ENCODE assay signal across 1 fruit fly cellular context in the genomic region with DNA sequence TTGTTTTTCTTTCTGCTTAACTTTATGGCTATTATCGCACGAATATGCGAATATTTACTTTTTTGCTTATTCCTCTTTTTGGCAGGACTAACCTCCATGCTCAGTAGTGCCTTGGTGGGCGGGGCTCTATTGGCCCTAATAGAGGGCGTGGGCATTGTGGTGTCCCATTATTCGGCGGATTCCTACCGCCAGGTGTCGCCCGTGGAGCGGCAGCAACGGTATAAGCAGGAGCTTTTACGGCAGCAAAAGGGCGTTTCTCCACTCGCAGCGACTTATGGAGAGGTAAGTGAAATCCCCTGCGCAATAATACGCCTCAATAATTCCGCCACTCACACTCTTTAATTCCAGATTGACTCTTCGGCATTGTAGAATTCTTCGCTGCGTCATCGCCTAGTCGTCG.
TF ChIP-seq lines count a peak whose summit lies in the region.

No protein-coding gene starts in this region.

TF ChIP-seq in whole organism, embryonic, 481 proteins besides CTCF, POLR2A, EP300 and RAD21 (continued from another document and continues in another):
- peak; percentile 42 for TF ChIP-seq wek (GFP tag; optimal IDR thresholded peaks at IDR 0.05; lab: Kevin White, UChicago)
- peak in 1 of 2 experiments; percentile 27 for TF ChIP-seq dpn (GFP tag; optimal IDR thresholded peaks at IDR 0.05; lab: Kevin White, UChicago)
- no peak for TF ChIP-seq prd (optimal IDR thresholded peaks at IDR 0.05; lab: Kevin White, UChicago)
- TF ChIP-seq prd (GFP tag; IDR thresholded peaks at IDR 0.05; lab: Robert Waterston, UW): 0 out of 3 replicates have a peak, but pooled peaks have one; percentile 21
- no peak for TF ChIP-seq CG7745 (tag; optimal IDR thresholded peaks at IDR 0.05; lab: Kevin White, UChicago)
- TF ChIP-seq ATbp (GFP tag; optimal IDR thresholded peaks at IDR 0.05; lab: Kevin White, UChicago): peak; percentile 56
- no peak for TF ChIP-seq CG15479 (GFP tag; optimal IDR thresholded peaks at IDR 0.05; lab: Kevin White, UChicago)
- peak; percentile 6 for TF ChIP-seq Antp (GFP tag; optimal IDR thresholded peaks at IDR 0.05; lab: Kevin White, UChicago)
- TF ChIP-seq kah (GFP tag; optimal IDR thresholded peaks at IDR 0.05; lab: Kevin White, UChicago): peak; percentile 34
- peak; percentile 26; the same call in 1 of the 2 replicates for TF ChIP-seq ranshi (GFP tag; IDR thresholded peaks at IDR 0.05; lab: Robert Waterston, UW)
- TF ChIP-seq CG13424 (tag; optimal IDR thresholded peaks at IDR 0.05; lab: Kevin White, UChicago): peak; percentile 19
- TF ChIP-seq Dek (tag; optimal IDR thresholded peaks at IDR 0.05; lab: Kevin White, UChicago): no peak
- TF ChIP-seq tin (GFP tag; optimal IDR thresholded peaks at IDR 0.05; lab: Kevin White, UChicago): peak; percentile 51
- TF ChIP-seq CG1792 (GFP tag; optimal IDR thresholded peaks at IDR 0.05; lab: Kevin White, UChicago): no peak
- TF ChIP-seq jumu (GFP tag; optimal IDR thresholded peaks at IDR 0.05; lab: Kevin White, UChicago): peak; percentile 6
- TF ChIP-seq Eip74EF (GFP tag; optimal IDR thresholded peaks at IDR 0.05; lab: Kevin White, UChicago): no peak
- TF ChIP-seq CG15514 (GFP tag; optimal IDR thresholded peaks at IDR 0.05; lab: Kevin White, UChicago): peak; percentile 28
- TF ChIP-seq grau (tag; optimal IDR thresholded peaks at IDR 0.05; lab: Kevin White, UChicago): peak; percentile 10
- peak; percentile 29 for TF ChIP-seq CG17385 (GFP tag; optimal IDR thresholded peaks at IDR 0.05; lab: Kevin White, UChicago)
- TF ChIP-seq Dref (GFP tag; IDR thresholded peaks at IDR 0.05; lab: Robert Waterston, UW): no peak
- no peak for TF ChIP-seq br (optimal IDR thresholded peaks at IDR 0.05; lab: Kevin White, UChicago)
- TF ChIP-seq Mad (GFP tag; optimal IDR thresholded peaks at IDR 0.05; lab: Kevin White, UChicago): peak; percentile 15
- peak; percentile 26 for TF ChIP-seq CG1603 (tag; optimal IDR thresholded peaks at IDR 0.05; lab: Kevin White, UChicago)
- TF ChIP-seq MBD-R2 (GFP tag; IDR thresholded peaks at IDR 0.05; lab: Robert Waterston, UW): 0 out of 2 replicates have a peak, but pooled peaks have one; percentile 22
- no peak for TF ChIP-seq wdn (GFP tag; IDR thresholded peaks at IDR 0.05; lab: Robert Waterston, UW)
- TF ChIP-seq CG2678 (tag; optimal IDR thresholded peaks at IDR 0.05; lab: Kevin White, UChicago): peak; percentile 13
- peak; percentile 49 for TF ChIP-seq NfI (GFP tag; optimal IDR thresholded peaks at IDR 0.05; lab: Kevin White, UChicago)
- TF ChIP-seq ken (GFP tag; IDR thresholded peaks at IDR 0.05; lab: Robert Waterston, UW): 0 out of 3 replicates have a peak, but pooled peaks have one; percentile 43
- TF ChIP-seq Trl (optimal IDR thresholded peaks at IDR 0.05; lab: Kevin White, UChicago): no peak
- TF ChIP-seq Trl (GFP tag; optimal IDR thresholded peaks at IDR 0.05; lab: Kevin White, UChicago): peak; percentile 45
- TF ChIP-seq Chrac-16 (GFP tag; optimal IDR thresholded peaks at IDR 0.05; lab: Kevin White, UChicago): peak; percentile 24
- no peak for TF ChIP-seq HmgZ (tag; optimal IDR thresholded peaks at IDR 0.05; lab: Kevin White, UChicago)
- TF ChIP-seq Rfx (GFP tag; IDR thresholded peaks at IDR 0.05; lab: Robert Waterston, UW): peak; percentile 45
- TF ChIP-seq CG2199 (GFP tag; IDR thresholded peaks at IDR 0.05; lab: Robert Waterston, UW): peak; percentile 35; the same call in 1 of the 3 replicates
- peak; percentile 61; the same call in 1 of the 3 replicates for TF ChIP-seq zfh1 (GFP tag; IDR thresholded peaks at IDR 0.05; lab: Robert Waterston, UW)
- no peak for TF ChIP-seq gsb-n (tag; optimal IDR thresholded peaks at IDR 0.05; lab: Kevin White, UChicago)
- TF ChIP-seq mirr (GFP tag; optimal IDR thresholded peaks at IDR 0.05; lab: Kevin White, UChicago): peak; percentile 53
- no peak for TF ChIP-seq Bgb (GFP tag; IDR thresholded peaks at IDR 0.05; lab: Robert Waterston, UW; ENCODE audit: partially characterized antibody)
- TF ChIP-seq CG32532 (GFP tag; IDR thresholded peaks at IDR 0.05; lab: Robert Waterston, UW): peak; percentile 59; the same call in 1 of the 2 replicates
- TF ChIP-seq Xbp1 (GFP tag; optimal IDR thresholded peaks at IDR 0.05; lab: Kevin White, UChicago): peak; percentile 19
- TF ChIP-seq CG11247 (GFP tag; IDR thresholded peaks at IDR 0.05; lab: Robert Waterston, UW): peak; percentile 60
- 0 out of 3 replicates have a peak, but pooled peaks have one; percentile 22 for TF ChIP-seq H15 (GFP tag; IDR thresholded peaks at IDR 0.05; lab: Robert Waterston, UW)
- peak; percentile 15 for TF ChIP-seq kni (GFP tag; optimal IDR thresholded peaks at IDR 0.05; lab: Kevin White, UChicago)
- no peak for TF ChIP-seq CG8281 (tag; optimal IDR thresholded peaks at IDR 0.05; lab: Kevin White, UChicago)
- peak; percentile 13; the same call in 1 of the 4 replicates for TF ChIP-seq Gug (GFP tag; IDR thresholded peaks at IDR 0.05; lab: Robert Waterston, UW)
- peak; percentile 34 for TF ChIP-seq Mes4 (GFP tag; optimal IDR thresholded peaks at IDR 0.05; lab: Kevin White, UChicago)
- TF ChIP-seq CG7786 (GFP tag; optimal IDR thresholded peaks at IDR 0.05; lab: Kevin White, UChicago): no peak
- no peak for TF ChIP-seq CG7928 (GFP tag; optimal IDR thresholded peaks at IDR 0.05; lab: Kevin White, UChicago)
- TF ChIP-seq CG15269 (tag; optimal IDR thresholded peaks at IDR 0.05; lab: Kevin White, UChicago): peak; percentile 30
- peak; percentile 10 for TF ChIP-seq nom (GFP tag; optimal IDR thresholded peaks at IDR 0.05; lab: Kevin White, UChicago)
- TF ChIP-seq CG9817 (tag; optimal IDR thresholded peaks at IDR 0.05; lab: Kevin White, UChicago): no peak
- peak; percentile 63 for TF ChIP-seq onecut (GFP tag; IDR thresholded peaks at IDR 0.05; lab: Robert Waterston, UW)
- TF ChIP-seq CG11093 (GFP tag; IDR thresholded peaks at IDR 0.05; lab: Robert Waterston, UW): no peak
- TF ChIP-seq HLHmδ (GFP tag; optimal IDR thresholded peaks at IDR 0.05; lab: Kevin White, UChicago): peak; percentile 65
- no peak for TF ChIP-seq CG3726 (GFP tag; IDR thresholded peaks at IDR 0.05; lab: Robert Waterston, UW)
- no peak for TF ChIP-seq CG31441 (GFP tag; IDR thresholded peaks at IDR 0.05; lab: Robert Waterston, UW)
- TF ChIP-seq CG16813 (GFP tag; IDR thresholded peaks at IDR 0.05; lab: Robert Waterston, UW; ENCODE audit: partially characterized antibody): no peak
- no peak for TF ChIP-seq corto (GFP tag; optimal IDR thresholded peaks at IDR 0.05; lab: Kevin White, UChicago)
- TF ChIP-seq esg (GFP tag; conservative IDR thresholded peaks at IDR 0.05; lab: Robert Waterston, UW): 0 out of 2 replicates have a peak, but pooled peaks have one; percentile 10
- TF ChIP-seq CG13624 (GFP tag; optimal IDR thresholded peaks at IDR 0.05; lab: Kevin White, UChicago): peak; percentile 14
- TF ChIP-seq CG17359 (tag; optimal IDR thresholded peaks at IDR 0.05; lab: Kevin White, UChicago): peak; percentile 31
- TF ChIP-seq al (GFP tag; IDR thresholded peaks at IDR 0.05; lab: Robert Waterston, UW): no peak
- TF ChIP-seq Aef1 (GFP tag; IDR thresholded peaks at IDR 0.05; lab: Robert Waterston, UW): no peak
- peak; percentile 12 for TF ChIP-seq unpg (GFP tag; optimal IDR thresholded peaks at IDR 0.05; lab: Kevin White, UChicago)
- TF ChIP-seq sob (GFP tag; IDR thresholded peaks at IDR 0.05; lab: Robert Waterston, UW): 0 out of 2 replicates have a peak, but pooled peaks have one; percentile 54
- TF ChIP-seq emc (GFP tag; optimal IDR thresholded peaks at IDR 0.05; lab: Kevin White, UChicago): peak; percentile 2
- peak; percentile 52 for TF ChIP-seq CG13894 (tag; optimal IDR thresholded peaks at IDR 0.05; lab: Kevin White, UChicago)
- no peak for TF ChIP-seq oc (tag; optimal IDR thresholded peaks at IDR 0.05; lab: Kevin White, UChicago)
- no peak for TF ChIP-seq CG10462 (GFP tag; optimal IDR thresholded peaks at IDR 0.05; lab: Kevin White, UChicago)
- peak; percentile 54 for TF ChIP-seq CG4707 (GFP tag; optimal IDR thresholded peaks at IDR 0.05; lab: Kevin White, UChicago)
- TF ChIP-seq croc (GFP tag; conservative IDR thresholded peaks at IDR 0.05; lab: Robert Waterston, UW): 0 out of 3 replicates have a peak, but pooled peaks have one; percentile 13
- TF ChIP-seq crol (GFP tag; IDR thresholded peaks at IDR 0.05; lab: Robert Waterston, UW): 0 out of 2 replicates have a peak, but pooled peaks have one; percentile 12
- TF ChIP-seq MTF-1 (GFP tag; optimal IDR thresholded peaks at IDR 0.05; lab: Kevin White, UChicago; ENCODE audit: borderline replicate concordance): peak; percentile 41
- TF ChIP-seq zf30C (GFP tag; optimal IDR thresholded peaks at IDR 0.05; lab: Kevin White, UChicago): no peak
- no peak for TF ChIP-seq CG12942 (GFP tag; optimal IDR thresholded peaks at IDR 0.05; lab: Kevin White, UChicago)
- TF ChIP-seq CG12071 (GFP tag; optimal IDR thresholded peaks at IDR 0.05; lab: Kevin White, UChicago): peak; percentile 45
- TF ChIP-seq NFAT (GFP tag; IDR thresholded peaks at IDR 0.05; lab: Robert Waterston, UW): peak; percentile 35; the same call in 1 of the 2 replicates
- peak; percentile 91 for TF ChIP-seq CG3065 (GFP tag; optimal IDR thresholded peaks at IDR 0.05; lab: Kevin White, UChicago)
- TF ChIP-seq CG12391 (tag; optimal IDR thresholded peaks at IDR 0.05; lab: Kevin White, UChicago): no peak
- no peak for TF ChIP-seq NK7.1 (GFP tag; optimal IDR thresholded peaks at IDR 0.05; lab: Kevin White, UChicago)
- peak; percentile 3 for TF ChIP-seq CG30403 (GFP tag; optimal IDR thresholded peaks at IDR 0.05; lab: Kevin White, UChicago)
- no peak for TF ChIP-seq Fer3 (tag; optimal IDR thresholded peaks at IDR 0.05; lab: Kevin White, UChicago)
- peak; percentile 50 for TF ChIP-seq Hmr (GFP tag; optimal IDR thresholded peaks at IDR 0.05; lab: Kevin White, UChicago)
- TF ChIP-seq CG13296 (GFP tag; optimal IDR thresholded peaks at IDR 0.05; lab: Kevin White, UChicago): peak; percentile 15
- no peak for TF ChIP-seq CG3407 (GFP tag; optimal IDR thresholded peaks at IDR 0.05; lab: Kevin White, UChicago)
- TF ChIP-seq fd64A (GFP tag; optimal IDR thresholded peaks at IDR 0.05; lab: Kevin White, UChicago): peak; percentile 8
- TF ChIP-seq CG8290 (GFP tag; optimal IDR thresholded peaks at IDR 0.05; lab: Kevin White, UChicago): peak; percentile 14
- TF ChIP-seq CG8290 (tag; optimal IDR thresholded peaks at IDR 0.05; lab: Kevin White, UChicago): peak in 1 of 2 experiments; percentile 62
- TF ChIP-seq CG42726 (GFP tag; IDR thresholded peaks at IDR 0.05; lab: Robert Waterston, UW; ENCODE audit: partially characterized antibody): peak; percentile 54; the same call in 1 of the 2 replicates
- TF ChIP-seq HLH4C (GFP tag; IDR thresholded peaks at IDR 0.05; lab: Robert Waterston, UW; ENCODE audit: partially characterized antibody): no peak
- 0 out of 2 replicates have a peak, but pooled peaks have one; percentile 12 for TF ChIP-seq CG7372 (GFP tag; IDR thresholded peaks at IDR 0.05; lab: Robert Waterston, UW)
- TF ChIP-seq tio (GFP tag; optimal IDR thresholded peaks at IDR 0.05; lab: Kevin White, UChicago): no peak
- TF ChIP-seq pho (GFP tag; optimal IDR thresholded peaks at IDR 0.05; lab: Kevin White, UChicago): no peak
- TF ChIP-seq Ptx1 (GFP tag; IDR thresholded peaks at IDR 0.05; lab: Robert Waterston, UW): 0 out of 2 replicates have a peak, but pooled peaks have one; percentile 9
- TF ChIP-seq CG2712 (tag; optimal IDR thresholded peaks at IDR 0.05; lab: Kevin White, UChicago): no peak
- peak in 1 of 2 experiments; percentile 24 for TF ChIP-seq Hr51 (GFP tag; optimal IDR thresholded peaks at IDR 0.05; lab: Kevin White, UChicago)
- no peak for TF ChIP-seq Neu2 (GFP tag; optimal IDR thresholded peaks at IDR 0.05; lab: Kevin White, UChicago; ENCODE audit: borderline replicate concordance)
- peak; percentile 14 for TF ChIP-seq CG6683 (GFP tag; optimal IDR thresholded peaks at IDR 0.05; lab: Kevin White, UChicago)
- peak; percentile 74 for TF ChIP-seq lab (GFP tag; optimal IDR thresholded peaks at IDR 0.05; lab: Kevin White, UChicago)
- no peak for TF ChIP-seq CG12744 (GFP tag; optimal IDR thresholded peaks at IDR 0.05; lab: Kevin White, UChicago)
- TF ChIP-seq E2f2 (GFP tag; IDR thresholded peaks at IDR 0.05; lab: Robert Waterston, UW): no peak
- TF ChIP-seq chif (GFP tag; optimal IDR thresholded peaks at IDR 0.05; lab: Kevin White, UChicago): peak in 1 of 2 experiments; percentile 6
- TF ChIP-seq klu (GFP tag; IDR thresholded peaks at IDR 0.05; lab: Robert Waterston, UW): no peak
- TF ChIP-seq CG9727 (GFP tag; optimal IDR thresholded peaks at IDR 0.05; lab: Kevin White, UChicago): peak; percentile 13
- TF ChIP-seq CG14441 (GFP tag; IDR thresholded peaks at IDR 0.05; lab: Robert Waterston, UW): peak; percentile 62
- TF ChIP-seq sc (optimal IDR thresholded peaks at IDR 0.05; lab: Kevin White, UChicago): no peak
- TF ChIP-seq sc (GFP tag; optimal IDR thresholded peaks at IDR 0.05; lab: Kevin White, UChicago): no peak
- no peak for TF ChIP-seq CG10565 (GFP tag; optimal IDR thresholded peaks at IDR 0.05; lab: Kevin White, UChicago)
- peak; percentile 7 for TF ChIP-seq pum (GFP tag; optimal IDR thresholded peaks at IDR 0.05; lab: Kevin White, UChicago)
- no peak for TF ChIP-seq Doc3 (GFP tag; IDR thresholded peaks at IDR 0.05; lab: Robert Waterston, UW; ENCODE audit: partially characterized antibody)
- no peak for TF ChIP-seq pan (optimal IDR thresholded peaks at IDR 0.05; lab: Kevin White, UChicago)
- TF ChIP-seq pan (GFP tag; optimal IDR thresholded peaks at IDR 0.05 in 1 of 2, IDR thresholded peaks at IDR 0.05 in 1 of 2): peak in 1 of 2 experiments; percentile 57
- peak; percentile 11 for TF ChIP-seq Oli (tag; optimal IDR thresholded peaks at IDR 0.05; lab: Kevin White, UChicago)
- no peak for TF ChIP-seq ems (GFP tag; optimal IDR thresholded peaks at IDR 0.05; lab: Kevin White, UChicago)
- peak; percentile 29 for TF ChIP-seq CG10543 (GFP tag; optimal IDR thresholded peaks at IDR 0.05; lab: Kevin White, UChicago)
- no peak for TF ChIP-seq Usf (GFP tag; optimal IDR thresholded peaks at IDR 0.05; lab: Kevin White, UChicago)
- peak; percentile 49 for TF ChIP-seq CG17328 (GFP tag; IDR thresholded peaks at IDR 0.05; lab: Robert Waterston, UW)
- TF ChIP-seq Ada2b (GFP tag; IDR thresholded peaks at IDR 0.05; lab: Robert Waterston, UW): no peak
- TF ChIP-seq mld (GFP tag; IDR thresholded peaks at IDR 0.05; lab: Robert Waterston, UW; ENCODE audit: partially characterized antibody): no peak
- peak; percentile 95 for TF ChIP-seq CG14965 (GFP tag; optimal IDR thresholded peaks at IDR 0.05; lab: Kevin White, UChicago; ENCODE audit: borderline replicate concordance)
- TF ChIP-seq Optix (GFP tag; IDR thresholded peaks at IDR 0.05; lab: Robert Waterston, UW): 0 out of 3 replicates have a peak, but pooled peaks have one; percentile 39
- TF ChIP-seq nerfin-2 (GFP tag; IDR thresholded peaks at IDR 0.05; lab: Robert Waterston, UW; ENCODE audit: partially characterized antibody): no peak
